Fruit fly (Drosophila melanogaster) whole organism, adult: ENCODE results near the gene RhoGAP93B.
A peak's percentile ranks its signal among the peaks of the same experiment; 100 is the strongest.

Experiments
- CG11617 ChIP-seq: fragments of 200-800 bp; sonication (Bioruptor generic); optimal IDR thresholded peaks from 2 replicates; lab custom pipeline; 2017; ENCODE audit warnings: mild to moderate bottlenecking, missing biosample characterization, missing genetic modification reagents, missing genetic modification characterization
- CG12768 ChIP-seq: fragments of 200-800 bp; sonication (Bioruptor generic); optimal IDR thresholded peaks from 2 replicates; lab custom pipeline; 2017; ENCODE audit warnings: missing biosample characterization, missing genetic modification characterization, mild to moderate bottlenecking, moderate library complexity, missing genetic modification reagents
- CG14711 ChIP-seq: fragments of 200-800 bp; sonication (Bioruptor generic); optimal IDR thresholded peaks from 2 replicates; lab custom pipeline; 2018; ENCODE audit warnings: missing biosample characterization, mild to moderate bottlenecking, missing genetic modification characterization, moderate library complexity
- CG1620 ChIP-seq: fragments of 200-800 bp; sonication (Bioruptor generic); optimal IDR thresholded peaks from 2 replicates; lab custom pipeline; 2016; ENCODE audit warnings: missing biosample characterization, missing genetic modification characterization
- CG33017 ChIP-seq: fragments of 200-800 bp; sonication (Bioruptor generic); optimal IDR thresholded peaks from 2 replicates; lab custom pipeline; 2018; ENCODE audit warnings: missing biosample characterization, mild to moderate bottlenecking, missing genetic modification characterization, moderate library complexity
- CG5204 ChIP-seq: fragments of 200-800 bp; sonication (Bioruptor generic); optimal IDR thresholded peaks from 2 replicates; lab custom pipeline; 2016; ENCODE audit warnings: missing biosample characterization, missing genetic modification characterization
- CG7045 ChIP-seq: fragments of 200-800 bp; sonication (Bioruptor generic); optimal IDR thresholded peaks from 2 replicates; lab custom pipeline; 2017; ENCODE audit warnings: missing biosample characterization, mild to moderate bottlenecking, missing genetic modification characterization
- CG7101 ChIP-seq: fragments of 200-800 bp; sonication (Bioruptor generic); optimal IDR thresholded peaks from 2 replicates; lab custom pipeline; 2018; ENCODE audit warnings: missing biosample characterization, mild to moderate bottlenecking, missing genetic modification characterization, moderate library complexity
- Clk ChIP-seq: fragments of 200-800 bp; sonication (Bioruptor generic); optimal IDR thresholded peaks from 2 replicates; lab custom pipeline; 2017; ENCODE audit warnings: missing biosample characterization, missing genetic modification characterization
- Crg-1 ChIP-seq: fragments of 200-800 bp; sonication (Bioruptor generic); optimal IDR thresholded peaks from 2 replicates; lab custom pipeline; 2016; ENCODE audit warnings: missing biosample characterization, missing genetic modification characterization
- Mnt ChIP-seq: fragments of 200-800 bp; sonication (Bioruptor generic); optimal IDR thresholded peaks from 2 replicates; lab custom pipeline; 2016; ENCODE audit warnings: missing biosample characterization, mild to moderate bottlenecking, missing genetic modification characterization
- bab1 ChIP-seq: fragments of 200-800 bp; sonication (Bioruptor generic); optimal IDR thresholded peaks from 3 replicates; lab custom pipeline; 2019; ENCODE audit warnings: missing biosample characterization, mild to moderate bottlenecking, missing genetic modification characterization, moderate library complexity
- cic ChIP-seq: fragments of 200-800 bp; sonication (Bioruptor generic); optimal IDR thresholded peaks from 2 replicates; lab custom pipeline; 2017; ENCODE audit warnings: missing biosample characterization, mild to moderate bottlenecking, missing genetic modification characterization, moderate library complexity
- cnc ChIP-seq, 2 experiments: fragments of >200 bp; optimal IDR thresholded peaks; 2 replicates each; lab custom pipeline; 2017
- kay ChIP-seq: fragments of 200-800 bp; sonication (Bioruptor generic); peaks from one replicate; lab custom pipeline; 2016; ENCODE audit warnings: missing biosample characterization, missing genetic modification characterization, borderline replicate concordance
- ovo ChIP-seq: fragments of 200-800 bp; sonication (Bioruptor generic); optimal IDR thresholded peaks from 2 replicates; lab custom pipeline; 2016; ENCODE audit warnings: missing biosample characterization, missing genetic modification characterization
- pad ChIP-seq: fragments of 200-800 bp; sonication (Bioruptor generic); optimal IDR thresholded peaks from 3 replicates; lab custom pipeline; 2017; ENCODE audit warnings: missing biosample characterization, missing genetic modification characterization, mild to moderate bottlenecking, moderate library complexity, missing genetic modification reagents
- tj ChIP-seq: fragments of 200-800 bp; sonication (Bioruptor generic); optimal IDR thresholded peaks from 3 replicates; lab custom pipeline; 2017; ENCODE audit warnings: missing biosample characterization, mild to moderate bottlenecking, missing genetic modification characterization, moderate library complexity
- toe ChIP-seq: fragments of 200-800 bp; sonication (Bioruptor generic); optimal IDR thresholded peaks from 2 replicates; lab custom pipeline; 2016; ENCODE audit warnings: missing biosample characterization, missing genetic modification characterization

Gene RhoGAP93B

dm6 chr3R:21060430-21061245 lies 37.0 kb downstream of the RhoGAP93B start, which contains the start of gene Mvl:
TSS of gene Mvl (minus strand) at chr3R:21060800.
- TF ChIP-seq CG7045 (GFP tag; lab: Kevin White, UChicago) (no peak), tj (GFP tag; lab: Kevin White, UChicago) (peak; percentile 59), CG1620 (GFP tag; lab: Kevin White, UChicago) (no peak), CG12768 (GFP tag; lab: Kevin White, UChicago) (peak; percentile 19), bab1 (no peak), cic (GFP tag; lab: Kevin White, UChicago) (peak; percentile 10), CG11617 (GFP tag; lab: Kevin White, UChicago) (no peak), pad (GFP tag; lab: Kevin White, UChicago) (peak; percentile 98), ovo (peak; percentile 37), Crg-1 (no peak), CG14711 (tag; lab: Kevin White, UChicago) (no peak), cnc (optimal IDR thresholded peaks at IDR 0.05; lab: Kevin White, UChicago) (no peak), CG7101 (tag; lab: Kevin White, UChicago) (peak; percentile 11), toe (GFP tag; lab: Kevin White, UChicago) (no peak), Mnt (GFP tag; lab: Kevin White, UChicago) (peak; percentile 76)

DNA sequence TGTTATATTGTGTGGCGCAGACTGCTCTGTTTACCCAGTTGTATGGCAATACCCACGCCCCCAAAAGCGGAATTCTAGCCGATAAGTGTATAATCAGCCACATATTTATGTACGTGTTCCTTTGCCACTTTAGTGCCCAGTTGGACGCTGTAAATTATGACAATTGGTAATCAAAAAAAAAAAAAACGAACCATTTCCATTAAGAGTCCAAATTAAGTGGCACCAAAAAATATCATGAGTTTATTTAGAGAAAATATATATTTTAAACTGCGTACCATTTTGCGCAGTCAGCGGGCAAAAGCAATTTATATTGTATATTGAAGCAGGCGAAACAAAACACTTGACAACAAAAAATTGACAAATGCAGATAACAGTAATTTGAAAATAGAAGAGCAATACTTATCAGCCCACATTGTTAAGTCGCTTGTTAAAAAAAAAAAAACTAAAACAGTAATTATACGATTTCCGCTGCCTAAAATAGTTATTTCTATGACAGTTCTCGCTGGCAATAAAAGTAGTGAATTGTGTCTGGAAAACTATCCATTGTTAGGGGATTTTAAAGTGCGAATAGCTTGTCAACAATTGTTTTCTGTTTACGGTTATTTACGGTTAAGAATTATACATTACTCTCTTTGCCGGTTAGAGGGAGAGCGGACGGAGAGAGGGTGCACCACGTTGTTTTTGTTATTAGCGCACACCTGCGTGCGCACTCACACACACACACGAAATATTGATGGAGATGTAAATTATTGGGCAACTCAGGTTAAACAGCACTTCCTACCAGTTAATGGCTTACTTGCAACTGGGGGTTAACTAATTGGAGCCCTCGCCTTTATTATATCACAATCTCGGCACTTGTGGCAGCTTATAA lies 37.9 kb downstream of the RhoGAP93B start:
- TF ChIP-seq toe (GFP tag; lab: Kevin White, UChicago) (no peak), cnc (optimal IDR thresholded peaks at IDR 0.05; lab: Kevin White, UChicago) (no peak), CG33017 (tag; lab: Kevin White, UChicago) (no peak), cic (GFP tag; lab: Kevin White, UChicago) (no peak), pad (GFP tag; lab: Kevin White, UChicago) (no peak), Crg-1 (no peak), CG5204 (GFP tag; lab: Kevin White, UChicago) (no peak), Clk (GFP tag; lab: Kevin White, UChicago) (no peak), CG11617 (GFP tag; lab: Kevin White, UChicago) (no peak)

DNA sequence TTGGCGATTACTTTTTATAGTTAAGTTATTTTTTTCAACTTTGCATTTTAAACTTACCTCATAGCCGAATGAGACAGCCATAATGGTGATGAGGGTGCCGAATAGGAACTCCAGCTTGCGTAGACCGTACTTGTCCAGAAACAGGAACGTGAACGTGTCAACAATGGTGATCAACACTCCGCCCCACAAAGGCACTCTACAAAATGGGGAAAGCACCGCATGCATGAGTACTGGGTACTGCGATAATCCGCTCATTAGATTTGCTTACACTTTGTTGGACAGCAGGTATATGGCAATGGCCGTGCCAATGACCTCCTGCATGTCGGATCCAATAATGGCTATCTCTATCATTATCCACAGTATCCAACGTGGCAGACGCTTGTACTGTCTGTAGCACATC lies 40.1 kb downstream of the RhoGAP93B start:
- TF ChIP-seq Mnt (GFP tag; lab: Kevin White, UChicago) (no peak), Clk (GFP tag; lab: Kevin White, UChicago) (no peak), kay (GFP tag; lab: Kevin White, UChicago) (no peak), CG7045 (GFP tag; lab: Kevin White, UChicago) (no peak), bab1 (no peak), cnc (optimal IDR thresholded peaks at IDR 0.05; lab: Kevin White, UChicago) (no peak), CG5204 (GFP tag; lab: Kevin White, UChicago) (no peak), tj (GFP tag; lab: Kevin White, UChicago) (no peak), Crg-1 (no peak), ovo (no peak), CG11617 (GFP tag; lab: Kevin White, UChicago) (no peak), CG1620 (GFP tag; lab: Kevin White, UChicago) (no peak), cic (GFP tag; lab: Kevin White, UChicago) (no peak), CG12768 (GFP tag; lab: Kevin White, UChicago) (no peak), CG14711 (tag; lab: Kevin White, UChicago) (no peak), pad (GFP tag; lab: Kevin White, UChicago) (no peak), toe (GFP tag; lab: Kevin White, UChicago) (no peak)

dm6 chr3R:21050875-21051274 lies 46.8 kb downstream of the RhoGAP93B start, which contains the start of gene Jhbp15:
TSS of gene Jhbp15 (minus strand) at chr3R:21050975.
- TF ChIP-seq CG1620 (GFP tag; lab: Kevin White, UChicago) (no peak), CG5204 (GFP tag; lab: Kevin White, UChicago) (no peak), CG7101 (tag; lab: Kevin White, UChicago) (no peak), pad (GFP tag; lab: Kevin White, UChicago) (no peak), ovo (no peak), Mnt (GFP tag; lab: Kevin White, UChicago) (no peak)

DNA sequence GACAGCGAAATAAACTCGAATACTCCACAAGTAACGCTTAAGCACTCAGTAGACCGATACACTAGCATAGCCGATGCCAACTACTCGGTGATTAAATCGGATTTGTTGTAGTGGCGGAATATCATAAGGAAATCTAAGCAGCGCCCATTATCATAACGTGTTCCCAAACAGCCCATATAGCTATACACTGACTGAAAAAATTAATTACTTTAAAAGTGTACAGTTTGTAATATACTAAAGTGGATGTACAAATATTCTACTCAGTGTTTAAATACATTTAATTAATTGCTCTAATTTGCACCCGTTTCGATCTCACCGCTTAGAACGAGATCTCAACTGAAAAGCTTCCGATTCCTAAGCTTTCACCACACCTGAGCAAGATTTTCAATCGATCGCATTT lies 48.9 kb downstream of the RhoGAP93B start, which contains the start of gene CG7079:
TSS of gene CG7079 (minus strand) at position 101 of the 400 bp plus-strand sequence.
- TF ChIP-seq pad (GFP tag; lab: Kevin White, UChicago) (no peak), CG33017 (tag; lab: Kevin White, UChicago) (no peak), CG12768 (GFP tag; lab: Kevin White, UChicago) (no peak), CG7045 (GFP tag; lab: Kevin White, UChicago) (no peak), kay (GFP tag; lab: Kevin White, UChicago) (no peak)

DNA sequence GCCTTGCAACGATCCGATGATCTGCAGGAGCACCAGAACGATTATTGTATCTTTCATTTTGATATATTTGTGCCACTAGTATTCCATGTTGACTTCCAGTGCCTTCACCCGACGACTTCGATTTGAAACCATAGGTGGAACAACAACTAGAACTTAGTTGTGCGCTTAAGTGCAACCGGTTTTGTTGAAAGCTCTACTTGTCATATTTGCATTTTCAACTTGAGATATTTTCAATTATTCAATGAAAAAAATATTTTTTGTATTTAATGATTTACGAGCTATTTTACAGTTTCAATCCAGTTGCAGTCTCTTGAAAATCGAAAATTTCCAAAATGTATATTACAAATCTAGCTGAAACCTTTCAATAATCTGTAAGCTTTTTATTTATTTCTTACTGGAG lies 50.7 kb downstream of the RhoGAP93B start, which contains the start of gene CG31207:
TSS of gene CG31207 (minus strand) at position 101 of the 400 bp plus-strand sequence.
- no peak for TF ChIP-seq toe (GFP tag; lab: Kevin White, UChicago)
- no peak for TF ChIP-seq CG7101 (tag; lab: Kevin White, UChicago)
- TF ChIP-seq CG7045 (GFP tag; lab: Kevin White, UChicago) = no peak
- TF ChIP-seq Mnt (GFP tag; lab: Kevin White, UChicago) = no peak
- TF ChIP-seq bab1 = no peak
- no peak for TF ChIP-seq cnc (optimal IDR thresholded peaks at IDR 0.05; lab: Kevin White, UChicago)
- TF ChIP-seq CG1620 (GFP tag; lab: Kevin White, UChicago) = no peak
- no peak for TF ChIP-seq pad (GFP tag; lab: Kevin White, UChicago)
- TF ChIP-seq CG11617 (GFP tag; lab: Kevin White, UChicago) = no peak
- TF ChIP-seq tj (GFP tag; lab: Kevin White, UChicago) = no peak
- no peak for TF ChIP-seq CG14711 (tag; lab: Kevin White, UChicago)
- TF ChIP-seq Crg-1 = no peak
- TF ChIP-seq Clk (GFP tag; lab: Kevin White, UChicago) = no peak
- no peak for TF ChIP-seq CG12768 (GFP tag; lab: Kevin White, UChicago)
- TF ChIP-seq cic (GFP tag; lab: Kevin White, UChicago) = no peak
- TF ChIP-seq CG33017 (tag; lab: Kevin White, UChicago) = no peak
